Worm (Caenorhabditis elegans): ENCODE data around the gene ser-1.

ce11 chrX:16595522-16596282 lies 16.2 kb downstream of the ser-1 start:
- no peak for TF ChIP-seq pha-4 (GFP tag; IDR thresholded peaks at IDR 0.05)
- no peak for TF ChIP-seq pha-4 (tag; optimal IDR thresholded peaks at IDR 0.05)
- no peak for TF ChIP-seq unc-130 (GFP tag; optimal IDR thresholded peaks at IDR 0.05)
- no peak for TF ChIP-seq hlh-30 (tag; optimal IDR thresholded peaks at IDR 0.05; ENCODE audit: insufficient read depth)
- TF ChIP-seq duxl-1 (tag; optimal IDR thresholded peaks at IDR 0.05; ENCODE audit: poor library complexity): no peak

Data from whole organism, L4 larva.